Fruit fly (Drosophila melanogaster) whole organism, embryonic: ENCODE data around the gene Ns4.

Source experiments
- Antp ChIP-seq: fragments of 200-800 bp; sonication (Bioruptor generic); optimal IDR thresholded peaks from 3 replicates; lab custom pipeline; 2016; ENCODE audit warnings: missing biosample characterization, missing genetic modification characterization
- CG14050 ChIP-seq: fragments of 200-800 bp; sonication (Bioruptor generic); IDR thresholded peaks from 3 replicates; pipeline ENCODE4 v1.3.6; 2022; ENCODE audit warnings: missing biosample characterization, missing genetic modification characterization
- CG14860 ChIP-seq: fragments of 200-800 bp; sonication (Bioruptor generic); IDR thresholded peaks from 3 replicates; pipeline ENCODE4 v1.3.6; 2022; ENCODE audit warnings: missing biosample characterization, missing genetic modification characterization; ENCODE audit not compliant: partially characterized antibody
- CG15011 ChIP-seq: fragments of 200-800 bp; sonication (Bioruptor generic); optimal IDR thresholded peaks from 3 replicates; lab custom pipeline; 2018; ENCODE audit warnings: missing biosample characterization, mild to moderate bottlenecking, missing genetic modification characterization
- CG16813 ChIP-seq: fragments of 200-800 bp; sonication (Bioruptor generic); IDR thresholded peaks from 3 replicates; pipeline ENCODE4 v1.3.6; 2022; ENCODE audit warnings: missing biosample characterization, missing genetic modification characterization; ENCODE audit not compliant: partially characterized antibody
- CG17359 ChIP-seq: fragments of 200-800 bp; sonication (Bioruptor generic); optimal IDR thresholded peaks from 3 replicates; lab custom pipeline; 2018; ENCODE audit warnings: missing biosample characterization, mild to moderate bottlenecking, missing genetic modification characterization, moderate library complexity
- CG2129 ChIP-seq: fragments of 200-800 bp; sonication (Bioruptor generic); IDR thresholded peaks from 2 replicates; pipeline ENCODE4 v1.3.6; 2022; ENCODE audit warnings: missing biosample characterization, missing genetic modification characterization; ENCODE audit not compliant: partially characterized antibody
- CG2712 ChIP-seq: fragments of 200-800 bp; optimal IDR thresholded peaks from 3 replicates; lab custom pipeline; 2019; ENCODE audit warnings: missing biosample characterization, mild to moderate bottlenecking, missing genetic modification characterization, moderate library complexity
- CG31224 ChIP-seq: fragments of 200-800 bp; sonication (Bioruptor generic); IDR thresholded peaks from 2 replicates; pipeline ENCODE4 v1.3.6; 2022; ENCODE audit warnings: missing biosample characterization, missing genetic modification characterization
- CG3407 ChIP-seq: fragments of 200-800 bp; sonication (Bioruptor generic); optimal IDR thresholded peaks from 2 replicates; lab custom pipeline; 2018; ENCODE audit warnings: missing biosample characterization, mild to moderate bottlenecking, missing genetic modification characterization
- CG3995 ChIP-seq: fragments of 200-800 bp; sonication (Bioruptor generic); optimal IDR thresholded peaks from 3 replicates; lab custom pipeline; 2016; ENCODE audit warnings: missing biosample characterization, missing genetic modification characterization
- CG42726 ChIP-seq: fragments of 200-800 bp; sonication (Bioruptor generic); IDR thresholded peaks from 2 replicates; pipeline ENCODE4 v1.3.6; 2022; ENCODE audit warnings: missing biosample characterization, missing genetic modification characterization; ENCODE audit not compliant: partially characterized antibody
- CG4617 ChIP-seq: fragments of 200-800 bp; sonication (Bioruptor generic); optimal IDR thresholded peaks from 3 replicates; lab custom pipeline; 2016; ENCODE audit warnings: missing biosample characterization, missing genetic modification characterization, borderline replicate concordance
- CG4820 ChIP-seq: fragments of 200-800 bp; sonication (Bioruptor generic); optimal IDR thresholded peaks from 3 replicates; lab custom pipeline; 2016; ENCODE audit warnings: missing biosample characterization, missing genetic modification characterization
- CG6175 ChIP-seq: fragments of 200-800 bp; sonication (Bioruptor generic); IDR thresholded peaks from 3 replicates; pipeline ENCODE4 v1.3.6; 2022; ENCODE audit warnings: missing biosample characterization, missing genetic modification characterization
- CG6854 ChIP-seq: fragments of 200-800 bp; sonication (Bioruptor generic); optimal IDR thresholded peaks from 3 replicates; lab custom pipeline; 2017; ENCODE audit warnings: missing biosample characterization, mild to moderate bottlenecking, missing genetic modification characterization
- CG8478 ChIP-seq: fragments of >200 bp; optimal IDR thresholded peaks from 2 replicates; lab custom pipeline; 2018
- CkIIα-i1 ChIP-seq: fragments of 200-800 bp; sonication (Bioruptor generic); IDR thresholded peaks from 2 replicates; pipeline ENCODE4 v1.3.6; 2022; ENCODE audit warnings: missing biosample characterization, missing genetic modification characterization
- Dek ChIP-seq: fragments of 200-800 bp; sonication (Bioruptor generic); optimal IDR thresholded peaks from 3 replicates; lab custom pipeline; 2019; ENCODE audit warnings: missing biosample characterization, mild to moderate bottlenecking, missing genetic modification characterization, moderate library complexity
- Dref ChIP-seq: fragments of 200-800 bp; sonication (Bioruptor generic); IDR thresholded peaks from 2 replicates; pipeline ENCODE4 v1.3.6; 2022; ENCODE audit warnings: missing biosample characterization, missing genetic modification characterization
- GATAe ChIP-seq: fragments of 200-800 bp; sonication (Bioruptor generic); conservative IDR thresholded peaks from 2 replicates; pipeline ENCODE4 v1.3.6; 2022; ENCODE audit warnings: missing biosample characterization, missing genetic modification characterization
- Gug ChIP-seq: fragments of 200-800 bp; sonication (Bioruptor generic); IDR thresholded peaks from 4 replicates; pipeline ENCODE4 v1.3.6; 2022; ENCODE audit warnings: missing biosample characterization, missing genetic modification characterization
- H15 ChIP-seq: fragments of 200-800 bp; sonication (Bioruptor generic); IDR thresholded peaks from 3 replicates; pipeline ENCODE4 v1.3.6; 2022; ENCODE audit warnings: missing biosample characterization, missing genetic modification characterization
- Hr51 ChIP-seq, 2 experiments: fragments of 200-800 bp; sonication (Bioruptor generic); optimal IDR thresholded peaks; 2 replicates in 1 of 2; 3 replicates in 1 of 2; lab custom pipeline; 2016 to 2018; ENCODE audit warnings: missing biosample characterization in 2 of 2, missing genetic modification characterization in 2 of 2, mild to moderate bottlenecking in 1 of 2, moderate library complexity in 1 of 2
- Hr78 ChIP-seq, 2 experiments: fragments of 200-800 bp in 1 of 2; fragments of >200 bp in 1 of 2; sonication (Bioruptor generic) in 1 of 2; optimal IDR thresholded peaks; 2 replicates each; lab custom pipeline; 2017 to 2019; ENCODE audit warnings: missing biosample characterization in 2 of 2, missing genetic modification characterization in 2 of 2, mild to moderate bottlenecking in 1 of 2, moderate library complexity in 1 of 2
- Kr ChIP-seq: fragments of 200-800 bp; sonication (Bioruptor generic); optimal IDR thresholded peaks from 2 replicates; lab custom pipeline; 2017; ENCODE audit warnings: missing biosample characterization, mild to moderate bottlenecking, missing genetic modification characterization
- Lim3 ChIP-seq: fragments of 200-800 bp; sonication (Bioruptor generic); IDR thresholded peaks from 2 replicates; pipeline ENCODE4 v1.3.6; 2022; ENCODE audit warnings: missing biosample characterization, missing genetic modification characterization
- Mes4 ChIP-seq: fragments of 200-800 bp; sonication (Bioruptor generic); optimal IDR thresholded peaks from 2 replicates; lab custom pipeline; 2016; ENCODE audit warnings: missing biosample characterization, missing genetic modification characterization
- Mrtf ChIP-seq: fragments of 200-800 bp; sonication (Bioruptor generic); IDR thresholded peaks from 3 replicates; pipeline ENCODE4 v1.3.6; 2022; ENCODE audit warnings: missing biosample characterization, missing genetic modification characterization
- NC2β ChIP-seq: fragments of 200-800 bp; sonication (Bioruptor generic); optimal IDR thresholded peaks from 2 replicates; lab custom pipeline; 2016; ENCODE audit warnings: missing biosample characterization, missing genetic modification characterization
- Spps ChIP-seq: fragments of 200-800 bp; sonication (Bioruptor generic); optimal IDR thresholded peaks from 2 replicates; lab custom pipeline; 2018; ENCODE audit warnings: missing biosample characterization, mild to moderate bottlenecking, missing genetic modification characterization
- Stat92E ChIP-seq, 3 experiments: fragments of >200 bp in 2 of 3; fragments of 200-800 bp in 1 of 3; sonication (Bioruptor generic) in 1 of 3; optimal IDR thresholded peaks; 2 replicates each; lab custom pipeline; 2017 to 2019; ENCODE audit warnings: missing biosample characterization in 3 of 3, missing genetic modification characterization in 3 of 3, mild to moderate bottlenecking in 1 of 3, moderate library complexity in 1 of 3
- abd-A ChIP-seq: fragments of 200-800 bp; sonication (Bioruptor generic); optimal IDR thresholded peaks from 3 replicates; lab custom pipeline; 2019; ENCODE audit warnings: missing biosample characterization, mild to moderate bottlenecking, missing genetic modification characterization, moderate library complexity
- bowl ChIP-seq: fragments of 200-800 bp; sonication (Bioruptor generic); IDR thresholded peaks from 2 replicates; pipeline ENCODE4 v1.3.6; 2022; ENCODE audit warnings: missing biosample characterization, missing genetic modification characterization
- cad ChIP-seq: fragments of >200 bp; optimal IDR thresholded peaks from 2 replicates; lab custom pipeline; 2017; ENCODE audit warnings: missing biosample characterization, missing genetic modification characterization
- cas ChIP-seq: fragments of 200-800 bp; sonication (Bioruptor generic); IDR thresholded peaks from 2 replicates; pipeline ENCODE4 v1.3.6; 2022; ENCODE audit warnings: missing biosample characterization, missing genetic modification characterization
- ci ChIP-seq: fragments of 200-800 bp; sonication (Bioruptor generic); IDR thresholded peaks from 3 replicates; pipeline ENCODE4 v1.3.6; 2022; ENCODE audit warnings: missing biosample characterization, missing genetic modification characterization
- dimm ChIP-seq: fragments of 200-800 bp; sonication (Bioruptor generic); IDR thresholded peaks from 2 replicates; pipeline ENCODE4 v1.3.6; 2022; ENCODE audit warnings: missing biosample characterization, missing genetic modification characterization
- ems ChIP-seq: fragments of 200-800 bp; sonication (Bioruptor generic); optimal IDR thresholded peaks from 3 replicates; lab custom pipeline; 2016; ENCODE audit warnings: missing biosample characterization, missing genetic modification characterization
- eyg ChIP-seq: fragments of 200-800 bp; sonication (Bioruptor generic); optimal IDR thresholded peaks from 3 replicates; lab custom pipeline; 2016; ENCODE audit warnings: missing biosample characterization, missing genetic modification characterization
- jing ChIP-seq: fragments of 200-800 bp; sonication (Bioruptor generic); optimal IDR thresholded peaks from 2 replicates; lab custom pipeline; 2018; ENCODE audit warnings: missing biosample characterization, mild to moderate bottlenecking, missing genetic modification characterization
- lab ChIP-seq: fragments of 200-800 bp; sonication (Bioruptor generic); optimal IDR thresholded peaks from 3 replicates; lab custom pipeline; 2017; ENCODE audit warnings: missing biosample characterization, missing genetic modification characterization, mild to moderate bottlenecking, moderate library complexity, missing genetic modification reagents
- lilli ChIP-seq: fragments of 200-800 bp; sonication (Bioruptor generic); optimal IDR thresholded peaks from 3 replicates; lab custom pipeline; 2016; ENCODE audit warnings: missing biosample characterization, missing genetic modification characterization
- nerfin-1 ChIP-seq: fragments of 200-800 bp; sonication (Bioruptor generic); optimal IDR thresholded peaks from 3 replicates; lab custom pipeline; 2019; ENCODE audit warnings: missing biosample characterization, mild to moderate bottlenecking, missing genetic modification characterization, moderate library complexity
- oc ChIP-seq: fragments of 200-800 bp; sonication (Bioruptor generic); optimal IDR thresholded peaks from 2 replicates; lab custom pipeline; 2018; ENCODE audit warnings: missing biosample characterization, mild to moderate bottlenecking, missing genetic modification characterization, moderate library complexity
- salm ChIP-seq: fragments of 200-800 bp; sonication (Bioruptor generic); optimal IDR thresholded peaks from 2 replicates; lab custom pipeline; 2018; ENCODE audit warnings: missing biosample characterization, mild to moderate bottlenecking, missing genetic modification characterization
- ssp ChIP-seq: fragments of 200-800 bp; sonication (Bioruptor generic); IDR thresholded peaks from 2 replicates; pipeline ENCODE4 v1.3.6; 2022; ENCODE audit warnings: missing biosample characterization, missing genetic modification characterization
- tin ChIP-seq: fragments of 200-800 bp; sonication (Bioruptor generic); optimal IDR thresholded peaks from 3 replicates; lab custom pipeline; 2016; ENCODE audit warnings: missing biosample characterization, missing genetic modification characterization
- tio ChIP-seq: fragments of 200-800 bp; sonication (Bioruptor generic); optimal IDR thresholded peaks from 2 replicates; lab custom pipeline; 2017; ENCODE audit warnings: missing biosample characterization, missing genetic modification characterization, inconsistent platforms
- trh ChIP-seq: fragments of 200-800 bp; sonication (Bioruptor generic); optimal IDR thresholded peaks from 2 replicates; lab custom pipeline; 2016; ENCODE audit warnings: missing biosample characterization, missing genetic modification characterization
- twi ChIP-seq: fragments of 200-800 bp; optimal IDR thresholded peaks from 2 replicates; lab custom pipeline; 2019; ENCODE audit warnings: missing biosample characterization, mild to moderate bottlenecking, missing genetic modification characterization, moderate library complexity
- zen2 ChIP-seq: fragments of 200-800 bp; sonication (Bioruptor generic); IDR thresholded peaks from 3 replicates; pipeline ENCODE4 v1.3.6; 2022; ENCODE audit warnings: missing biosample characterization, missing genetic modification characterization; ENCODE audit not compliant: partially characterized antibody

Gene Ns4

dm6 chr2L:20793881-20794280, 41.6 kb downstream of the Ns4 start (continued):
- no peak for TF ChIP-seq NC2β
- no peak for TF ChIP-seq tio (GFP tag; lab: Kevin White, UChicago)
- TF ChIP-seq Gug (GFP tag; lab: Robert Waterston, UW), result no peak
- peak; percentile 79 for TF ChIP-seq ci
- peak in 1 of 2 experiments; percentile 2 for TF ChIP-seq Hr51 (GFP tag; optimal IDR thresholded peaks at IDR 0.05; lab: Kevin White, UChicago)
- TF ChIP-seq nerfin-1 (tag; lab: Kevin White, UChicago), result no peak
- no peak for TF ChIP-seq ssp
- TF ChIP-seq Mes4 (GFP tag; lab: Kevin White, UChicago), result no peak
- TF ChIP-seq CG15011 (GFP tag; lab: Kevin White, UChicago), result no peak
- no peak for TF ChIP-seq CG17359 (tag; lab: Kevin White, UChicago)
- no peak for TF ChIP-seq tin (GFP tag; lab: Kevin White, UChicago)
- no peak for TF ChIP-seq lab (GFP tag; lab: Kevin White, UChicago)
- no peak for TF ChIP-seq GATAe (GFP tag; lab: Robert Waterston, UW)
- TF ChIP-seq CG42726, result peak; percentile 41; the same call in 1 of the 2 replicates
- TF ChIP-seq lilli, result no peak
- TF ChIP-seq Mrtf (GFP tag; lab: Robert Waterston, UW), result no peak
- no peak for TF ChIP-seq Hr78 (GFP tag; optimal IDR thresholded peaks at IDR 0.05; lab: Kevin White, UChicago)
- TF ChIP-seq Dref (GFP tag; lab: Robert Waterston, UW), result no peak
- TF ChIP-seq CG3407 (GFP tag; lab: Kevin White, UChicago), result no peak
- TF ChIP-seq bowl (GFP tag; lab: Robert Waterston, UW), result no peak
- no peak for TF ChIP-seq CG2129 (GFP tag; lab: Robert Waterston, UW)
- no peak for TF ChIP-seq CG14050 (GFP tag; lab: Robert Waterston, UW)
- TF ChIP-seq oc (tag; lab: Kevin White, UChicago), result peak; percentile 28
- TF ChIP-seq Kr (GFP tag; lab: Kevin White, UChicago), result no peak
- no peak for TF ChIP-seq Antp (GFP tag; lab: Kevin White, UChicago)
- TF ChIP-seq Lim3 (GFP tag; lab: Robert Waterston, UW), result no peak
- no peak for TF ChIP-seq ems (GFP tag; lab: Kevin White, UChicago)
- TF ChIP-seq CG6175 (GFP tag; lab: Robert Waterston, UW), result no peak
- TF ChIP-seq CG2712, result no peak
- no peak for TF ChIP-seq CG14860 (GFP tag; lab: Robert Waterston, UW)
- TF ChIP-seq Spps (tag; lab: Kevin White, UChicago), result no peak
- no peak for TF ChIP-seq CG6854 (GFP tag; lab: Kevin White, UChicago)
- TF ChIP-seq CG31224 (GFP tag; lab: Robert Waterston, UW), result no peak
- TF ChIP-seq cad (GFP tag; lab: Kevin White, UChicago), result no peak
- TF ChIP-seq trh (GFP tag; lab: Kevin White, UChicago), result no peak
- no peak for TF ChIP-seq Stat92E (GFP tag; optimal IDR thresholded peaks at IDR 0.05; lab: Kevin White, UChicago)
- TF ChIP-seq CG8478 (lab: Kevin White, UChicago), result no peak
- no peak for TF ChIP-seq jing
- no peak for TF ChIP-seq H15
- TF ChIP-seq twi, result no peak
- no peak for TF ChIP-seq eyg
- TF ChIP-seq CG16813 (GFP tag; lab: Robert Waterston, UW), result no peak
- TF ChIP-seq CG4617 (GFP tag; lab: Kevin White, UChicago), result no peak
- no peak for TF ChIP-seq zen2 (GFP tag; lab: Robert Waterston, UW)
- no peak for TF ChIP-seq cas (GFP tag; lab: Robert Waterston, UW)
- TF ChIP-seq salm (tag; lab: Kevin White, UChicago), result no peak
- no peak for TF ChIP-seq CkIIα-i1
- TF ChIP-seq Dek, result no peak
- no peak for TF ChIP-seq abd-A (tag; lab: Kevin White, UChicago)
- TF ChIP-seq CG4820 (GFP tag; lab: Kevin White, UChicago), result no peak
- no peak for TF ChIP-seq dimm (GFP tag; lab: Robert Waterston, UW)
- no peak for TF ChIP-seq CG3995
